Worm (Caenorhabditis elegans): Measurements from ENCODE around the gene nhr-15.

ce11 chrV:373192-373591 is 60.7 kb downstream of the nhr-15 start:
- TF ChIP-seq B0310.2 (tag; optimal IDR thresholded peaks at IDR 0.05) (no peak), tbx-11 (GFP tag; IDR thresholded peaks at IDR 0.05) (no peak)

Measured in whole organism, early embryonic.